Fruit fly (Drosophila melanogaster): Measurements from ENCODE around the gene CG7888.

CG7888 gene

dm6 chr3L:11096195-11096908, 42.5 kb downstream of the CG7888 start, which contains the start of the genes CG46439, Iyd and CG33947 (continued):
- TF ChIP-seq cato (GFP tag; optimal IDR thresholded peaks at IDR 0.05; ENCODE audit: borderline replicate concordance) (no peak), B-H2 (GFP tag; optimal IDR thresholded peaks at IDR 0.05) (peak; percentile 6), CG10274 (GFP tag; optimal IDR thresholded peaks at IDR 0.05) (no peak), CG7987 (GFP tag; optimal IDR thresholded peaks at IDR 0.05) (no peak), mld (GFP tag; IDR thresholded peaks at IDR 0.05; ENCODE audit: partially characterized antibody) (no peak), tll (GFP tag; optimal IDR thresholded peaks at IDR 0.05) (no peak), nom (GFP tag; optimal IDR thresholded peaks at IDR 0.05) (peak; percentile 95), Hr39 (optimal IDR thresholded peaks at IDR 0.05) (no peak), Dad (GFP tag; optimal IDR thresholded peaks at IDR 0.05) (no peak), CG1832 (GFP tag; optimal IDR thresholded peaks at IDR 0.05) (no peak), NC2α (GFP tag; optimal IDR thresholded peaks at IDR 0.05) (no peak), CG13123 (GFP tag; optimal IDR thresholded peaks at IDR 0.05) (no peak), fd102C (GFP tag; optimal IDR thresholded peaks at IDR 0.05) (no peak), cad (GFP tag; optimal IDR thresholded peaks at IDR 0.05) (no peak), sens (GFP tag) (peak; percentile 82), Ssrp (tag; optimal IDR thresholded peaks at IDR 0.05) (no peak), so (GFP tag; IDR thresholded peaks at IDR 0.05) (peak; percentile 40; the same call in 1 of the 3 replicates), Gug (GFP tag; IDR thresholded peaks at IDR 0.05) (no peak), PHDP (tag; optimal IDR thresholded peaks at IDR 0.05) (peak; percentile 12), CG8089 (GFP tag; optimal IDR thresholded peaks at IDR 0.05) (no peak), emc (GFP tag; optimal IDR thresholded peaks at IDR 0.05) (no peak), Hmr (GFP tag; optimal IDR thresholded peaks at IDR 0.05) (no peak), CG2889 (GFP tag; IDR thresholded peaks at IDR 0.05) (no peak), org-1 (GFP tag; optimal IDR thresholded peaks at IDR 0.05) (no peak), sc (optimal IDR thresholded peaks at IDR 0.05) (no peak), sc (GFP tag; optimal IDR thresholded peaks at IDR 0.05) (no peak), CG7786 (GFP tag; optimal IDR thresholded peaks at IDR 0.05) (no peak), CG17328 (GFP tag; IDR thresholded peaks at IDR 0.05) (no peak), kah (GFP tag; optimal IDR thresholded peaks at IDR 0.05) (no peak), CG11560 (tag; IDR thresholded peaks at IDR 0.05) (no peak), ranshi (GFP tag; IDR thresholded peaks at IDR 0.05) (no peak), tgo (GFP tag; IDR thresholded peaks at IDR 0.05) (no peak), row (GFP tag; IDR thresholded peaks at IDR 0.05) (peak; percentile 35; the same call in 1 of the 3 replicates), Optix (GFP tag; IDR thresholded peaks at IDR 0.05) (0 out of 3 replicates have a peak, but pooled peaks have one; percentile 6), sim (GFP tag; IDR thresholded peaks at IDR 0.05) (no peak), E2f2 (GFP tag; IDR thresholded peaks at IDR 0.05) (peak; percentile 45), eve (GFP tag; optimal IDR thresholded peaks at IDR 0.05) (no peak), btn (GFP tag; optimal IDR thresholded peaks at IDR 0.05) (no peak), HLH4C (GFP tag; IDR thresholded peaks at IDR 0.05; ENCODE audit: partially characterized antibody) (no peak), Taf1 (GFP tag; IDR thresholded peaks at IDR 0.05) (no peak), CG8765 (GFP tag; IDR thresholded peaks at IDR 0.05) (no peak), Hr51 (GFP tag; optimal IDR thresholded peaks at IDR 0.05) (peak in 1 of 2 experiments; percentile 12), CG11723 (GFP tag; optimal IDR thresholded peaks at IDR 0.05) (no peak), lola (GFP tag; optimal IDR thresholded peaks at IDR 0.05) (no peak), Gsc (GFP tag; IDR thresholded peaks at IDR 0.05) (no peak), Dbx (GFP tag; IDR thresholded peaks at IDR 0.05) (no peak), trh (GFP tag; optimal IDR thresholded peaks at IDR 0.05) (no peak), CG9727 (GFP tag; optimal IDR thresholded peaks at IDR 0.05) (no peak), CG12104 (GFP tag; optimal IDR thresholded peaks at IDR 0.05) (no peak), Jarid2 (GFP tag; optimal IDR thresholded peaks at IDR 0.05) (no peak), CG10959 (GFP tag; IDR thresholded peaks at IDR 0.05) (no peak)

Data from whole organism, embryonic.